Worm (Caenorhabditis elegans): ENCODE data around the gene srx-10.

DNA sequence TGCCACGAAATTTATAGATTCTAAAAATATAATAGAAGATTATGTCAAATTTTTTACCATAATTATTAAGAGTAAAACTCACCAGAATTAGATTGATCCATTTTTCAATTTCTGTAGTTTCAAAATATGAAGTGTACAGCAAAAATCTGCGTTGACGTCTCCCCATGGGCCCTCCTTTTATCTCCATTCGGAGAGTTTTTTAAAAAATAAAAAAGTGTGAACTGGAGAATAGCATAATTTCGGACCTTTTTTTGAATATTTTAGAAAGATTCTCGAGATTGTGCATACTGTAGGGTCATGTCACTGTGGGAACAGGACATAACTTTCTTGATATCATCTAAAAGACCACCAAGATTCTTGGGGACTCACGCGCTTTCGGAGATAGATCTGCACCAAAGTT is 4.2 kb downstream of the srx-10 start, which contains the start of gene dpr-1:
- no peak for TF ChIP-seq vab-15 (tag; optimal IDR thresholded peaks at IDR 0.05)
- no peak for TF ChIP-seq ces-1 (GFP tag; optimal IDR thresholded peaks at IDR 0.05)
- TF ChIP-seq aly-2 (tag; optimal IDR thresholded peaks at IDR 0.05): no peak
- no peak for TF ChIP-seq egl-27 (tag; optimal IDR thresholded peaks at IDR 0.05)
- no peak for TF ChIP-seq nhr-85 (tag)
- no peak for TF ChIP-seq C16A3.4 (tag; optimal IDR thresholded peaks at IDR 0.05)
- TF ChIP-seq nhr-28 (tag; optimal IDR thresholded peaks at IDR 0.05): no peak
- TF ChIP-seq ets-5 (GFP tag; IDR thresholded peaks at IDR 0.05): no peak
- no peak for TF ChIP-seq nhr-11 (tag; optimal IDR thresholded peaks at IDR 0.05)
- TF ChIP-seq pqm-1 (tag; optimal IDR thresholded peaks at IDR 0.05): no peak
- no peak for TF ChIP-seq lin-13 (GFP tag; optimal IDR thresholded peaks at IDR 0.05)
- no peak for TF ChIP-seq dpl-1 (GFP tag; optimal IDR thresholded peaks at IDR 0.05)
